Worm (Caenorhabditis elegans): ENCODE results near the gene T24H10.1.

ce11 chrII:9117789-9118242, 18.6 kb downstream of the T24H10.1 start:
- TF ChIP-seq him-1 (tag; optimal IDR thresholded peaks at IDR 0.05) (no peak), dao-5 (tag; optimal IDR thresholded peaks at IDR 0.05) (no peak)

Data from whole organism, L4/young adult.